Fruit fly (Drosophila melanogaster): ENCODE measurements around the gene TyrR.

TyrR gene

DNA sequence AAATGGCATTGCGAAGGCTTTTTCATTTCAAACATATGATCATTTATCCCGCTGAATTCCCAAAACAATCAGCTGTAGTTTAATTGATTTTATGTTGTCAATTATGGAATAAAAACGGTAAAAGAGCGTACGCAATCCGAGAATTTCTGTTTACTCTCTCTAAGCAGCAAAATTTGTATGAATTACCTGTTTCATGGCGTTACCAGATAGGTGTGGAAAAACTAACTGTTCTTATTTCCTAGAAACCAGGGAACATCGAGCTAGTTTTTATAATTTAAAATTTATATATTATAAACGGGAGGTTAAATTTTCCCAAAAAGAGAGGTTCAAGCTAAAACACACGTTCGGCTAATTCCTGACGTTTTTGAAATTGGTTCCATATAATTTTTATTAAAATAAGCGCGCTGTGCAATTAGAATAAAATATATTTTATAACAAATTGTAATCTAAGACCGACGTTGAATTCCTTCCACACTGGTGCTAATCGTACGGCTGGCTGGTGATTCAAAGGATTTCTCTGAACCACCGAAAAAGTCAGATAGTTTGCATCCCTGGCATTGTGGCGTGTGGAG, 44.1 kb upstream of the TyrR start, which contains the start of gene CG17801 (continued):
- TF ChIP-seq Doc2 (GFP tag; IDR thresholded peaks at IDR 0.05) (no peak), nau (GFP tag; optimal IDR thresholded peaks at IDR 0.05) (no peak), row (GFP tag; IDR thresholded peaks at IDR 0.05) (0 out of 3 replicates have a peak, but pooled peaks have one; percentile 18), CG15601 (tag; optimal IDR thresholded peaks at IDR 0.05) (peak; percentile 13), stwl (tag; optimal IDR thresholded peaks at IDR 0.05) (no peak), Bgb (GFP tag; IDR thresholded peaks at IDR 0.05; ENCODE audit: partially characterized antibody) (no peak), phol (tag; optimal IDR thresholded peaks at IDR 0.05) (peak; percentile 23), ci (GFP tag; IDR thresholded peaks at IDR 0.05) (0 out of 3 replicates have a peak, but pooled peaks have one; percentile 25), CG12769 (tag; optimal IDR thresholded peaks at IDR 0.05) (no peak), ac (GFP tag; optimal IDR thresholded peaks at IDR 0.05) (no peak), schlank (tag; optimal IDR thresholded peaks at IDR 0.05) (no peak), gsb-n (tag; optimal IDR thresholded peaks at IDR 0.05) (no peak), CG2202 (tag; optimal IDR thresholded peaks at IDR 0.05) (no peak), CG7928 (GFP tag; optimal IDR thresholded peaks at IDR 0.05) (peak; percentile 52), CG12391 (tag; optimal IDR thresholded peaks at IDR 0.05) (no peak), CG34376 (GFP tag; optimal IDR thresholded peaks at IDR 0.05) (no peak), oc (tag; optimal IDR thresholded peaks at IDR 0.05) (no peak), Dbx (GFP tag; IDR thresholded peaks at IDR 0.05) (no peak), CG12942 (GFP tag; optimal IDR thresholded peaks at IDR 0.05) (no peak), Sox100B (GFP tag; optimal IDR thresholded peaks at IDR 0.05) (peak; percentile 14), CG31365 (tag; optimal IDR thresholded peaks at IDR 0.05) (no peak)

dm6 chr3R:17805092-17805491, 42.1 kb upstream of the TyrR start, which contains the start of gene Nnk:
Gene Nnk (minus strand): TSS chr3R:17805249.
- TF ChIP-seq salm (tag; optimal IDR thresholded peaks at IDR 0.05) = no peak
- TF ChIP-seq CG11696 (GFP tag; IDR thresholded peaks at IDR 0.05) = no peak
- TF ChIP-seq Sry-δ (GFP tag; optimal IDR thresholded peaks at IDR 0.05) = no peak
- no peak for TF ChIP-seq CG16813 (GFP tag; IDR thresholded peaks at IDR 0.05; ENCODE audit: partially characterized antibody)
- TF ChIP-seq pnt (GFP tag; optimal IDR thresholded peaks at IDR 0.05) = no peak
- no peak for TF ChIP-seq Ravus (GFP tag; IDR thresholded peaks at IDR 0.05)
- TF ChIP-seq sqz (GFP tag; optimal IDR thresholded peaks at IDR 0.05) = no peak
- peak; percentile 56 for TF ChIP-seq CG4617 (GFP tag; optimal IDR thresholded peaks at IDR 0.05; ENCODE audit: borderline replicate concordance)
- no peak for TF ChIP-seq HmgD (GFP tag; optimal IDR thresholded peaks at IDR 0.05)
- no peak for TF ChIP-seq ewg (GFP tag; optimal IDR thresholded peaks at IDR 0.05)
- no peak for TF ChIP-seq CHES-1-like (GFP tag; optimal IDR thresholded peaks at IDR 0.05)
- TF ChIP-seq CG1602 (GFP tag; optimal IDR thresholded peaks at IDR 0.05) = no peak
- no peak for TF ChIP-seq mld (GFP tag; IDR thresholded peaks at IDR 0.05; ENCODE audit: partially characterized antibody)
- TF ChIP-seq Taf1 (GFP tag; IDR thresholded peaks at IDR 0.05) = no peak
- no peak for TF ChIP-seq zen (tag; optimal IDR thresholded peaks at IDR 0.05)
- TF ChIP-seq CG17829 (tag; optimal IDR thresholded peaks at IDR 0.05) = peak; percentile 7
- TF ChIP-seq CG7987 (GFP tag; optimal IDR thresholded peaks at IDR 0.05) = no peak
- peak; percentile 64 for TF ChIP-seq yki (optimal IDR thresholded peaks at IDR 0.05)
- peak; percentile 34 for TF ChIP-seq CTCF (GFP tag; optimal IDR thresholded peaks at IDR 0.05)
- peak; percentile 5 for TF ChIP-seq CoRest (tag; optimal IDR thresholded peaks at IDR 0.05)
- peak; percentile 7 for TF ChIP-seq HmgZ (tag; optimal IDR thresholded peaks at IDR 0.05)
- no peak for TF ChIP-seq HHEX (GFP tag; optimal IDR thresholded peaks at IDR 0.05)
- no peak for TF ChIP-seq exex (tag; optimal IDR thresholded peaks at IDR 0.05)
- peak; percentile 30 for TF ChIP-seq CG10267 (tag; optimal IDR thresholded peaks at IDR 0.05)
- no peak for TF ChIP-seq insv (GFP tag; optimal IDR thresholded peaks at IDR 0.05)
- TF ChIP-seq CG16815 (GFP tag; optimal IDR thresholded peaks at IDR 0.05) = no peak
- TF ChIP-seq MESR4 (GFP tag; optimal IDR thresholded peaks at IDR 0.05) = peak; percentile 23
- TF ChIP-seq CG3838 (GFP tag; optimal IDR thresholded peaks at IDR 0.05) = no peak
- no peak for TF ChIP-seq Fer1 (GFP tag; optimal IDR thresholded peaks at IDR 0.05)
- TF ChIP-seq phol (tag; optimal IDR thresholded peaks at IDR 0.05) = peak; percentile 63
- peak; percentile 56 for TF ChIP-seq CG15514 (GFP tag; optimal IDR thresholded peaks at IDR 0.05)

Data from whole organism, embryonic.